Fruit fly (Drosophila melanogaster): ENCODE results near the gene bc10.

bc10 gene

dm6 chr3L:5576543-5576942 lies 11.5 kb downstream of the bc10 start (continued):
- TF ChIP-seq Nf-YB (GFP tag; optimal IDR thresholded peaks at IDR 0.05) (no peak), Optix (GFP tag; IDR thresholded peaks at IDR 0.05) (no peak), Ptx1 (GFP tag; IDR thresholded peaks at IDR 0.05) (0 out of 2 replicates have a peak, but pooled peaks have one; percentile 11), CG13287 (GFP tag; IDR thresholded peaks at IDR 0.05; ENCODE audit: partially characterized antibody) (no peak), CG1647 (GFP tag; optimal IDR thresholded peaks at IDR 0.05) (no peak), CG11504 (tag; optimal IDR thresholded peaks at IDR 0.05) (peak; percentile 7), CG5245 (GFP tag; optimal IDR thresholded peaks at IDR 0.05) (no peak), Trl (optimal IDR thresholded peaks at IDR 0.05) (no peak), Trl (GFP tag; optimal IDR thresholded peaks at IDR 0.05) (no peak)

- TF ChIP-seq CG5953 (GFP tag; IDR thresholded peaks at IDR 0.05), result peak; percentile 69
- peak; percentile 49 for TF ChIP-seq CG3995 (GFP tag; optimal IDR thresholded peaks at IDR 0.05)
- TF ChIP-seq Mes4 (GFP tag; optimal IDR thresholded peaks at IDR 0.05), result peak; percentile 67
- peak; percentile 93 for TF ChIP-seq CoRest (tag; optimal IDR thresholded peaks at IDR 0.05)
- peak; percentile 66 for TF ChIP-seq Rx (GFP tag; IDR thresholded peaks at IDR 0.05)
- peak; percentile 91 for TF ChIP-seq Atf6 (GFP tag; IDR thresholded peaks at IDR 0.05)
- TF ChIP-seq zf30C (GFP tag; optimal IDR thresholded peaks at IDR 0.05), result no peak
- TF ChIP-seq vnd (GFP tag; IDR thresholded peaks at IDR 0.05; ENCODE audit: partially characterized antibody), result no peak
- TF ChIP-seq NfI (GFP tag; optimal IDR thresholded peaks at IDR 0.05), result peak; percentile 83
- peak; percentile 82 for TF ChIP-seq HmgZ (tag; optimal IDR thresholded peaks at IDR 0.05)
- TF ChIP-seq nmo (GFP tag; optimal IDR thresholded peaks at IDR 0.05), result peak; percentile 91
- no peak; the same call in 1 of the 2 replicates for TF ChIP-seq Dref (GFP tag; IDR thresholded peaks at IDR 0.05)
- no peak for TF ChIP-seq Opbp (GFP tag; IDR thresholded peaks at IDR 0.05; ENCODE audit: partially characterized antibody)
- TF ChIP-seq odd (GFP tag; optimal IDR thresholded peaks at IDR 0.05), result peak; percentile 79
- TF ChIP-seq vvl (GFP tag; IDR thresholded peaks at IDR 0.05), result peak; percentile 96
- TF ChIP-seq Fer1 (GFP tag; optimal IDR thresholded peaks at IDR 0.05), result peak; percentile 90
- TF ChIP-seq CG15601 (tag; optimal IDR thresholded peaks at IDR 0.05), result peak; percentile 84
- TF ChIP-seq bsh (GFP tag; optimal IDR thresholded peaks at IDR 0.05), result peak; percentile 87 to 96
- peak; percentile 98 for TF ChIP-seq grau (tag; optimal IDR thresholded peaks at IDR 0.05)
- TF ChIP-seq bowl (GFP tag; IDR thresholded peaks at IDR 0.05), result peak; percentile 72
- peak; percentile 76 for TF ChIP-seq CG4820 (GFP tag; optimal IDR thresholded peaks at IDR 0.05)
- TF ChIP-seq CG1529 (GFP tag; optimal IDR thresholded peaks at IDR 0.05), result peak; percentile 73
- TF ChIP-seq CG1792 (GFP tag; optimal IDR thresholded peaks at IDR 0.05), result peak; percentile 52
- peak; percentile 93 for TF ChIP-seq sens (GFP tag)
- TF ChIP-seq CG34422 (GFP tag; IDR thresholded peaks at IDR 0.05), result peak; percentile 91
- peak; percentile 68 for TF ChIP-seq CG1602 (GFP tag; optimal IDR thresholded peaks at IDR 0.05)
- no peak for TF ChIP-seq HLHmδ (GFP tag; optimal IDR thresholded peaks at IDR 0.05)
- TF ChIP-seq al (GFP tag; IDR thresholded peaks at IDR 0.05), result peak; percentile 82
- TF ChIP-seq Optix (GFP tag; IDR thresholded peaks at IDR 0.05), result peak; percentile 84
- TF ChIP-seq CG13123 (GFP tag; optimal IDR thresholded peaks at IDR 0.05), result no peak
- TF ChIP-seq Gsc (GFP tag; IDR thresholded peaks at IDR 0.05), result peak; percentile 64
- TF ChIP-seq Hsf (GFP tag; optimal IDR thresholded peaks at IDR 0.05), result peak; percentile 80
- TF ChIP-seq CG3065 (GFP tag; optimal IDR thresholded peaks at IDR 0.05), result peak; percentile 6
- no peak for TF ChIP-seq CG13287 (GFP tag; IDR thresholded peaks at IDR 0.05; ENCODE audit: partially characterized antibody)
- TF ChIP-seq Xrp1 (GFP tag; IDR thresholded peaks at IDR 0.05), result peak; percentile 87
- TF ChIP-seq Hmr (GFP tag; optimal IDR thresholded peaks at IDR 0.05), result peak; percentile 86
- TF ChIP-seq Asciz (GFP tag; optimal IDR thresholded peaks at IDR 0.05), result peak; percentile 87
- TF ChIP-seq exex (tag; optimal IDR thresholded peaks at IDR 0.05), result peak; percentile 64
- no peak for TF ChIP-seq pros (GFP tag; optimal IDR thresholded peaks at IDR 0.05)
- peak; percentile 80 for TF ChIP-seq CG9437 (GFP tag; optimal IDR thresholded peaks at IDR 0.05)
- peak; percentile 98 for TF ChIP-seq Ets65A (GFP tag)
Measured at dm6 chr3L:5577250-5578138, 12.5 kb downstream of the bc10 start, which contains the start of gene Msr-110. Gene Msr-110, minus strand, starts transcription at chr3L:5577348.
